Worm (Caenorhabditis elegans): Measurements from ENCODE around the gene B0303.11.

Gene B0303.11

ce11 chrIII:8656055-8656454 is 54.2 kb downstream of the B0303.11 start:
- TF ChIP-seq unc-39 (tag; optimal IDR thresholded peaks at IDR 0.05) (no peak), skn-1 (tag; optimal IDR thresholded peaks at IDR 0.05) (no peak)

DNA sequence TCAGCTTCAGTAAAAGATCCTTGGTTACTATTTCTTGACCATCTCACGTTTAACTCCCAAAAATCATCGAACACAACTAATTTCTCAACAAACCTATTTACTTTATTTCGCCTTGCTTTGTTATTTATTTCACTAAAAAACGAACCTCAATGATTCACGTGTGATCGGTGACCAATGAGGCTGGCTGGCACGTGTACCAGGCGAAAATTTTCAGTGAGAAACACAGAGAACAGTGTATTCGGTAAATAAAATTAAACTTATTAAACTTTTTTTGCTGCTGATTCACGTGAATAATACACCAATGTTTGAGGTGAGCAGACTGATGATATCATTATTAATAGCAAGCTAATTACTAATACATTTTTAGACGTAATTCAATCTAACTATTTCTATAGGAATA is 54.8 kb downstream of the B0303.11 start:
- TF ChIP-seq nhr-12 (tag; optimal IDR thresholded peaks at IDR 0.05), result no peak
- no peak for TF ChIP-seq zag-1 (tag; optimal IDR thresholded peaks at IDR 0.05)
- no peak for TF ChIP-seq nhr-43 (tag; optimal IDR thresholded peaks at IDR 0.05; ENCODE audit: poor library complexity, severe bottlenecking)
- peak; percentile 71 for TF ChIP-seq mml-1 (tag; optimal IDR thresholded peaks at IDR 0.05)
- TF ChIP-seq unc-62 (GFP tag; optimal IDR thresholded peaks at IDR 0.05), result no peak
- TF ChIP-seq unc-39 (tag; optimal IDR thresholded peaks at IDR 0.05), result no peak
- no peak for TF ChIP-seq nhr-237 (tag; optimal IDR thresholded peaks at IDR 0.05)
- TF ChIP-seq mdl-1 (tag; optimal IDR thresholded peaks at IDR 0.05), result no peak
- TF ChIP-seq egl-27 (tag; optimal IDR thresholded peaks at IDR 0.05), result no peak
- no peak for TF ChIP-seq fkh-10 (GFP tag; optimal IDR thresholded peaks at IDR 0.05)
- TF ChIP-seq nhr-76 (tag; optimal IDR thresholded peaks at IDR 0.05), result no peak
- no peak for TF ChIP-seq ceh-82 (tag; optimal IDR thresholded peaks at IDR 0.05)
- no peak for TF ChIP-seq nhr-28 (tag; optimal IDR thresholded peaks at IDR 0.05)
- no peak for TF ChIP-seq ceh-28 (tag; optimal IDR thresholded peaks at IDR 0.05)
- TF ChIP-seq ceh-9 (tag; optimal IDR thresholded peaks at IDR 0.05), result no peak
- TF ChIP-seq nfya-1 (tag; optimal IDR thresholded peaks at IDR 0.05; ENCODE audit: insufficient read depth), result peak; percentile 5
- TF ChIP-seq jun-1 (tag; optimal IDR thresholded peaks at IDR 0.05), result no peak
- TF ChIP-seq nhr-25 (tag; optimal IDR thresholded peaks at IDR 0.05), result peak; percentile 7
- TF ChIP-seq pha-4 (tag; optimal IDR thresholded peaks at IDR 0.05), result no peak
- TF ChIP-seq lin-15B (tag; optimal IDR thresholded peaks at IDR 0.05), result no peak
- no peak for TF ChIP-seq lsy-12 (tag; optimal IDR thresholded peaks at IDR 0.05)
- no peak for TF ChIP-seq ztf-11 (tag; optimal IDR thresholded peaks at IDR 0.05)
- TF ChIP-seq hmg-11 (tag; optimal IDR thresholded peaks at IDR 0.05), result no peak
- no peak for TF ChIP-seq elt-1 (tag; optimal IDR thresholded peaks at IDR 0.05)
- TF ChIP-seq fkh-2 (tag; optimal IDR thresholded peaks at IDR 0.05), result no peak

- TF ChIP-seq nhr-12 (tag; optimal IDR thresholded peaks at IDR 0.05) (no peak), skn-1 (tag; optimal IDR thresholded peaks at IDR 0.05) (no peak), mdl-1 (tag; optimal IDR thresholded peaks at IDR 0.05) (no peak), pqm-1 (tag; optimal IDR thresholded peaks at IDR 0.05) (no peak), fkh-10 (GFP tag; optimal IDR thresholded peaks at IDR 0.05) (no peak), fos-1 (tag; optimal IDR thresholded peaks at IDR 0.05) (no peak), ceh-28 (tag; optimal IDR thresholded peaks at IDR 0.05) (no peak), ZK546.5 (tag; optimal IDR thresholded peaks at IDR 0.05) (no peak), ceh-16 (tag; optimal IDR thresholded peaks at IDR 0.05) (no peak), unc-39 (tag; optimal IDR thresholded peaks at IDR 0.05) (no peak), lsy-12 (tag; optimal IDR thresholded peaks at IDR 0.05) (no peak), nhr-43 (tag; optimal IDR thresholded peaks at IDR 0.05; ENCODE audit: poor library complexity, severe bottlenecking) (peak; percentile 49), nhr-237 (tag; optimal IDR thresholded peaks at IDR 0.05) (no peak), nhr-28 (tag; optimal IDR thresholded peaks at IDR 0.05) (no peak), nhr-25 (tag; optimal IDR thresholded peaks at IDR 0.05) (peak; percentile 2), egl-27 (tag; optimal IDR thresholded peaks at IDR 0.05) (no peak), nhr-23 (tag; optimal IDR thresholded peaks at IDR 0.05) (no peak), eor-1 (tag; optimal IDR thresholded peaks at IDR 0.05) (no peak), ztf-11 (tag; optimal IDR thresholded peaks at IDR 0.05) (no peak), lin-39 (tag; optimal IDR thresholded peaks at IDR 0.05) (peak; percentile 24), egl-5 (tag; optimal IDR thresholded peaks at IDR 0.05) (no peak), fkh-2 (tag; optimal IDR thresholded peaks at IDR 0.05) (no peak), jun-1 (tag; optimal IDR thresholded peaks at IDR 0.05) (no peak), nhr-76 (tag; optimal IDR thresholded peaks at IDR 0.05) (no peak), ceh-9 (tag; optimal IDR thresholded peaks at IDR 0.05) (no peak)
Observed at ce11 chrIII:8654400-8654980, 55.7 kb downstream of the B0303.11 start.

DNA sequence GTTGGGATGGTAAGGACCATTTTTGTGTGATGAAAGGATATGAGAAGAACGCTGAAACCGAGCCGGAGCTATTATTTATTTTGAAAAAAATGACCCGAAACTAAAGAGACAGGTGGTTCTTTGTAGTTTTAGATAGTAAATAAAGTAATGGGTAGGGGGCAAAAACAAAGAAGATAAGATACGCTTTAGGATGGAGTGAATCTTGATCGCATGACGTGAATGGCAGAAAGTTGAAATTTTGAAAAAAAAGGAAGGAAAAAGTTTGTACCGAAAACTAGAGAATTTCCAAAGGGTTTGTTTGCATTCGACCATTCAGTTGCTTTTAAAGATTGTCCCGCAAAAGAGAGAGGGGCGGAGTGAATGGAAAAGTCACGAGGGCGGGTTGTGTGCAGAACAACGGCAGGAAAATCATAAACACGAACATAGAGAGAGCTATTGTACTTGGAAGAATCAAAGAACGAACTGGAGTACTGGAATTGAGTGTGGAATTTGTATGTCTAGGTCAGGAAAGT is 56.3 kb downstream of the B0303.11 start, which contains the start of gene F22B7.9:
Gene F22B7.9, minus strand, starts transcription at position 51 of the 512 bp plus-strand sequence.
- TF ChIP-seq elt-2 (tag; optimal IDR thresholded peaks at IDR 0.05) (peak; percentile 50), lin-39 (tag; optimal IDR thresholded peaks at IDR 0.05) (no peak), daf-12 (tag; optimal IDR thresholded peaks at IDR 0.05) (no peak), aly-2 (tag; optimal IDR thresholded peaks at IDR 0.05) (no peak), skn-1 (tag; optimal IDR thresholded peaks at IDR 0.05) (no peak), mdl-1 (tag; optimal IDR thresholded peaks at IDR 0.05) (no peak), pqm-1 (tag; optimal IDR thresholded peaks at IDR 0.05) (peak; percentile 64), nfya-1 (tag; optimal IDR thresholded peaks at IDR 0.05; ENCODE audit: insufficient read depth) (peak; percentile 18), jun-1 (tag; optimal IDR thresholded peaks at IDR 0.05) (peak; percentile 50), ama-1 (optimal IDR thresholded peaks at IDR 0.05) (peak; percentile 30), eor-1 (tag; optimal IDR thresholded peaks at IDR 0.05) (no peak), nhr-237 (tag; optimal IDR thresholded peaks at IDR 0.05) (no peak), pha-4 (tag; optimal IDR thresholded peaks at IDR 0.05) (peak; percentile 95)

Measured in whole organism, L3 larva.